Worm (Caenorhabditis elegans): ENCODE data around the gene mrpl-45.

DNA sequence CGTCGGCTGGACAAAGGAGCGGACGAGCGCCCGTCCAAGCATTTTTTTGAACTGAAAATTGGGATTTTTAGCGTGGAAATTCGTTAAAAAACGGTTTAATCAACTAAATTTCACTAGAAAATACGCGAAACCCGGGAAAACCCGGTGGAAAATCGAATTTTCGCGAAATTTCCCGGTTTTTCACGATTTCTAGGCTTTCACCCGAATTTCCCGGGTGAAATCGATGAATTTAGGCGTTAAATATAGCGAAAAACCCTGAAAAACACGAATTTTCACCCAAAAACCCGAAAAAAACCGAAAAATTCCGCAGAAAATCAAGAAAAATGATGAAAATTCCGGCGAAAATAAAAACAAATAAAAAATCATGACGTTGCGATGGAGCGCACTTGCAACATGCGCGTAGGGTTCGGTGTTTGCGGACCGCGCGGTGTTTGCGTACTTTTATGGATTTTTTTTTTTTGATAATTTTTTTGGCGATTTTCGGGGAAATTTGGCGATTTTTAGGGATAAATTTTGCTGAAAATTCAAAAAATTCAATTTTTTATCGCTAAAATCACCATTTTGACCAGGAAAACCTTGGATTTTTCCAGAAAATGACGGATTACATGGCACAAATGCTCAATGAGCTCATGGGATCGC is at the start of gene mrpl-45, which contains the start of gene Y119D3B.12:
- peak; percentile 97 for TF ChIP-seq skn-1 (tag; optimal IDR thresholded peaks at IDR 0.05)
- TF ChIP-seq lsy-2 (tag; optimal IDR thresholded peaks at IDR 0.05): peak; percentile 86 to 89
- TF ChIP-seq dpl-1 (GFP tag; optimal IDR thresholded peaks at IDR 0.05): peak; percentile 78 to 85 (median 85)
- TF ChIP-seq unc-30 (tag; optimal IDR thresholded peaks at IDR 0.05): peak; percentile 40
- TF ChIP-seq C16A3.4 (tag; optimal IDR thresholded peaks at IDR 0.05): peak; percentile 72
- TF ChIP-seq pag-3 (tag; optimal IDR thresholded peaks at IDR 0.05; ENCODE audit: borderline replicate concordance, insufficient read depth): no peak
- peak; percentile 5 to 52 for TF ChIP-seq ztf-11 (tag; optimal IDR thresholded peaks at IDR 0.05)
